Worm (Caenorhabditis elegans) whole organism, late embryonic: ENCODE measurements around the gene C32D5.7.
A peak's percentile ranks its signal among the peaks of the same experiment; 100 is the strongest.

Experiments
- C08G9.2 ChIP-seq: sonication (generic microtip); optimal IDR thresholded peaks from 2 replicates; lab custom pipeline; 2016; ENCODE audit warnings: mild to moderate bottlenecking, missing genetic modification characterization, moderate library complexity, missing compliant biosample characterization
- C38D4.7 ChIP-seq: fragments of 200-800 bp; sonication (Bioruptor generic); optimal IDR thresholded peaks from 2 replicates; lab custom pipeline; 2018; ENCODE audit warnings: mild to moderate bottlenecking, missing genetic modification characterization, moderate library complexity, missing compliant biosample characterization
- F13H6.1 ChIP-seq: sonication (generic microtip); optimal IDR thresholded peaks from 2 replicates; lab custom pipeline; 2016; ENCODE audit warnings: missing genetic modification characterization, missing compliant biosample characterization
- K02D7.2 ChIP-seq: sonication (generic microtip); optimal IDR thresholded peaks from 2 replicates; lab custom pipeline; 2017; ENCODE audit warnings: mild to moderate bottlenecking, missing genetic modification characterization, missing compliant biosample characterization
- K09A11.1 ChIP-seq: sonication (generic microtip); optimal IDR thresholded peaks from 2 replicates; lab custom pipeline; 2017; ENCODE audit warnings: antibody characterized with exemption, mild to moderate bottlenecking, missing genetic modification characterization, missing compliant biosample characterization; ENCODE audit not compliant: insufficient read depth
- Y22D7AL.16 ChIP-seq: sonication (generic microtip); optimal IDR thresholded peaks from 2 replicates; lab custom pipeline; 2016; ENCODE audit warnings: missing genetic modification characterization, missing compliant biosample characterization
- ahr-1 ChIP-seq: sonication (generic microtip); optimal IDR thresholded peaks from 2 replicates; lab custom pipeline; 2016; ENCODE audit warnings: missing genetic modification characterization, missing compliant biosample characterization
- ama-1 ChIP-seq: fragments of 150-350 bp; optimal IDR thresholded peaks from 2 replicates; lab custom pipeline; 2014
- ceh-14 ChIP-seq: sonication (generic microtip); optimal IDR thresholded peaks from 2 replicates; lab custom pipeline; 2016; ENCODE audit warnings: missing genotype, missing genetic modification characterization, missing compliant biosample characterization
- ceh-18 ChIP-seq: sonication (generic microtip); optimal IDR thresholded peaks from 2 replicates; lab custom pipeline; 2016; ENCODE audit warnings: missing genetic modification characterization, missing compliant biosample characterization
- ceh-19 ChIP-seq: fragments of 200-800 bp; sonication (Bioruptor generic); optimal IDR thresholded peaks from 2 replicates; lab custom pipeline; 2018; ENCODE audit warnings: mild to moderate bottlenecking, missing genetic modification characterization, missing compliant biosample characterization
- ceh-2 ChIP-seq: sonication (generic microtip); optimal IDR thresholded peaks from 2 replicates; lab custom pipeline; 2016; ENCODE audit warnings: missing genotype, missing genetic modification characterization, missing compliant biosample characterization
- ceh-22 ChIP-seq: sonication (generic microtip); optimal IDR thresholded peaks from 2 replicates; lab custom pipeline; 2017; ENCODE audit warnings: missing biosample characterization, missing genetic modification characterization
- ceh-24 ChIP-seq: sonication (generic microtip); optimal IDR thresholded peaks from 2 replicates; lab custom pipeline; 2016; ENCODE audit warnings: mild to moderate bottlenecking, missing genetic modification characterization, missing compliant biosample characterization
- ceh-30 ChIP-seq: fragments of 150-350 bp; optimal IDR thresholded peaks from 2 replicates; lab custom pipeline; 2014; ENCODE audit warnings: missing biosample characterization, missing genetic modification characterization
- ceh-31 ChIP-seq: sonication (generic microtip); optimal IDR thresholded peaks from 2 replicates; lab custom pipeline; 2016; ENCODE audit warnings: missing genetic modification characterization, missing compliant biosample characterization
- ceh-34 ChIP-seq: sonication (generic microtip); optimal IDR thresholded peaks from 2 replicates; lab custom pipeline; 2016; ENCODE audit warnings: mild to moderate bottlenecking, missing genetic modification characterization, missing compliant biosample characterization
- ceh-45 ChIP-seq: fragments of 200-800 bp; sonication (Bioruptor generic); IDR thresholded peaks from 2 replicates; pipeline ENCODE4 v1.3.6; 2022; ENCODE audit warnings: missing genetic modification reagents, missing genetic modification characterization, missing compliant biosample characterization
- ceh-48 ChIP-seq: sonication (generic microtip); optimal IDR thresholded peaks from 2 replicates; lab custom pipeline; 2016; ENCODE audit warnings: missing genetic modification characterization, inconsistent platforms, missing compliant biosample characterization
- ceh-6 ChIP-seq: fragments of 200-800 bp; sonication (Bioruptor generic); optimal IDR thresholded peaks from 2 replicates; lab custom pipeline; 2018; ENCODE audit warnings: mild to moderate bottlenecking, missing genetic modification characterization, missing compliant biosample characterization
- ceh-9 ChIP-seq: sonication (generic microtip); optimal IDR thresholded peaks from 2 replicates; lab custom pipeline; 2016; ENCODE audit warnings: mild to moderate bottlenecking, missing genetic modification characterization, inconsistent platforms, missing compliant biosample characterization
- che-1 ChIP-seq: sonication (generic microtip); optimal IDR thresholded peaks from 2 replicates; lab custom pipeline; 2016; ENCODE audit warnings: mild to moderate bottlenecking, missing genetic modification characterization, missing compliant biosample characterization
- dmd-4 ChIP-seq: sonication (generic microtip); optimal IDR thresholded peaks from 2 replicates; lab custom pipeline; 2016; ENCODE audit warnings: borderline replicate concordance, missing genetic modification characterization, missing compliant biosample characterization
- elt-2 ChIP-seq: sonication (generic microtip); optimal IDR thresholded peaks from 2 replicates; lab custom pipeline; 2016; ENCODE audit warnings: missing genetic modification reagents, missing genetic modification characterization, missing compliant biosample characterization
- elt-4 ChIP-seq: sonication (generic microtip); optimal IDR thresholded peaks from 2 replicates; lab custom pipeline; 2016; ENCODE audit warnings: missing genetic modification characterization, missing compliant biosample characterization
- ets-4 ChIP-seq: sonication (generic microtip); optimal IDR thresholded peaks from 2 replicates; lab custom pipeline; 2016; ENCODE audit warnings: missing genetic modification characterization, missing compliant biosample characterization
- eyg-1 ChIP-seq: sonication (generic microtip); optimal IDR thresholded peaks from 2 replicates; lab custom pipeline; 2016; ENCODE audit warnings: missing genotype, missing genetic modification characterization, missing compliant biosample characterization
- fax-1 ChIP-seq: sonication (generic microtip); optimal IDR thresholded peaks from 2 replicates; lab custom pipeline; 2016; ENCODE audit warnings: missing genotype, missing genetic modification characterization, missing compliant biosample characterization
- fkh-6 ChIP-seq: sonication (generic microtip); optimal IDR thresholded peaks from 2 replicates; lab custom pipeline; 2016; ENCODE audit warnings: missing genetic modification characterization, missing compliant biosample characterization
- gmeb-2 ChIP-seq: sonication (generic microtip); optimal IDR thresholded peaks from 2 replicates; lab custom pipeline; 2016; ENCODE audit warnings: missing genetic modification characterization, inconsistent platforms, missing compliant biosample characterization
- hlh-13 ChIP-seq: fragments of 200-800 bp; sonication (Bioruptor generic); optimal IDR thresholded peaks from 2 replicates; lab custom pipeline; 2018; ENCODE audit warnings: mild to moderate bottlenecking, missing genetic modification characterization, missing compliant biosample characterization
- hlh-15 ChIP-seq: sonication (generic microtip); optimal IDR thresholded peaks from 2 replicates; lab custom pipeline; 2016; ENCODE audit warnings: missing genetic modification characterization, missing compliant biosample characterization
- hlh-30 ChIP-seq: sonication (generic microtip); optimal IDR thresholded peaks from 2 replicates; lab custom pipeline; 2017; ENCODE audit warnings: antibody characterized with exemption, missing genetic modification characterization, missing compliant biosample characterization; ENCODE audit not compliant: insufficient read depth
- hlh-6 ChIP-seq: sonication (generic microtip); optimal IDR thresholded peaks from 2 replicates; lab custom pipeline; 2016; ENCODE audit warnings: missing genotype, missing genetic modification characterization, missing compliant biosample characterization
- hlh-8 ChIP-seq: sonication (generic microtip); optimal IDR thresholded peaks from 2 replicates; lab custom pipeline; 2016; ENCODE audit warnings: missing genotype, missing genetic modification characterization, missing compliant biosample characterization
- lin-11 ChIP-seq: fragments of 200-800 bp; sonication (Bioruptor generic); optimal IDR thresholded peaks from 2 replicates; lab custom pipeline; 2018; ENCODE audit warnings: mild to moderate bottlenecking, missing genetic modification characterization, missing compliant biosample characterization
- mec-3 ChIP-seq: sonication (generic microtip); optimal IDR thresholded peaks from 2 replicates; lab custom pipeline; 2016; ENCODE audit warnings: borderline replicate concordance, missing genetic modification characterization, missing compliant biosample characterization
- nfya-1 ChIP-seq: sonication (generic microtip); optimal IDR thresholded peaks from 2 replicates; lab custom pipeline; 2017; ENCODE audit warnings: missing genetic modification characterization, mild to moderate bottlenecking, missing compliant biosample characterization, antibody characterized with exemption, moderate library complexity
- nhr-11 ChIP-seq: fragments of 150-350 bp; optimal IDR thresholded peaks from 2 replicates; lab custom pipeline; 2014; ENCODE audit warnings: missing biosample characterization, missing genetic modification characterization
- nhr-232 ChIP-seq: sonication (generic microtip); optimal IDR thresholded peaks from 2 replicates; lab custom pipeline; 2016; ENCODE audit warnings: missing genetic modification characterization, missing compliant biosample characterization
- npax-4 ChIP-seq: sonication (generic microtip); optimal IDR thresholded peaks from 2 replicates; lab custom pipeline; 2016; ENCODE audit warnings: missing genetic modification characterization, missing compliant biosample characterization
- odd-2 ChIP-seq: sonication (generic microtip); optimal IDR thresholded peaks from 2 replicates; lab custom pipeline; 2017; ENCODE audit warnings: antibody characterized with exemption, mild to moderate bottlenecking, missing genetic modification characterization, missing compliant biosample characterization
- pat-9 ChIP-seq: fragments of 200-800 bp; sonication (Bioruptor generic); optimal IDR thresholded peaks from 2 replicates; lab custom pipeline; 2018; ENCODE audit warnings: mild to moderate bottlenecking, missing genetic modification characterization, moderate library complexity, missing compliant biosample characterization
- pha-2 ChIP-seq: sonication (generic microtip); optimal IDR thresholded peaks from 2 replicates; lab custom pipeline; 2017; ENCODE audit warnings: mild to moderate bottlenecking, missing genetic modification characterization, missing compliant biosample characterization
- pha-4 ChIP-seq: fragments of 150-350 bp; optimal IDR thresholded peaks from 2 replicates; lab custom pipeline; 2018; ENCODE audit warnings: missing biosample characterization, missing genetic modification reagents, missing genetic modification characterization
- pros-1 ChIP-seq: fragments of 150-350 bp; optimal IDR thresholded peaks from 2 replicates; lab custom pipeline; 2014; ENCODE audit warnings: missing biosample characterization, missing genetic modification reagents, missing genetic modification characterization
- rnt-1 ChIP-seq: sonication (generic microtip); optimal IDR thresholded peaks from 2 replicates; lab custom pipeline; 2016; ENCODE audit warnings: missing genetic modification characterization, missing compliant biosample characterization
- sox-2 ChIP-seq: fragments of 200-800 bp; sonication (Bioruptor generic); IDR thresholded peaks from 2 replicates; pipeline ENCODE4 v1.3.6; 2022; ENCODE audit warnings: missing genetic modification reagents, missing genetic modification characterization, missing compliant biosample characterization
- syd-9 ChIP-seq: sonication (generic microtip); optimal IDR thresholded peaks from 2 replicates; lab custom pipeline; 2016; ENCODE audit warnings: mild to moderate bottlenecking, missing genetic modification characterization, moderate library complexity, missing compliant biosample characterization
- tbx-7 ChIP-seq: sonication (generic microtip); optimal IDR thresholded peaks from 2 replicates; lab custom pipeline; 2016; ENCODE audit warnings: missing genotype, missing genetic modification characterization, missing compliant biosample characterization
- unc-55 ChIP-seq: sonication (generic microtip); optimal IDR thresholded peaks from 2 replicates; lab custom pipeline; 2017; ENCODE audit warnings: missing biosample characterization, missing genetic modification reagents, missing genetic modification characterization
- unc-86 ChIP-seq: sonication (generic microtip); optimal IDR thresholded peaks from 2 replicates; lab custom pipeline; 2016; ENCODE audit warnings: missing genetic modification characterization, missing compliant biosample characterization
- zip-5 ChIP-seq: sonication (generic microtip); optimal IDR thresholded peaks from 2 replicates; lab custom pipeline; 2016; ENCODE audit warnings: missing genetic modification characterization, missing compliant biosample characterization
- ztf-16 ChIP-seq: sonication (generic microtip); optimal IDR thresholded peaks from 2 replicates; lab custom pipeline; 2017; ENCODE audit warnings: missing genetic modification characterization, missing compliant biosample characterization

Gene C32D5.7

DNA sequence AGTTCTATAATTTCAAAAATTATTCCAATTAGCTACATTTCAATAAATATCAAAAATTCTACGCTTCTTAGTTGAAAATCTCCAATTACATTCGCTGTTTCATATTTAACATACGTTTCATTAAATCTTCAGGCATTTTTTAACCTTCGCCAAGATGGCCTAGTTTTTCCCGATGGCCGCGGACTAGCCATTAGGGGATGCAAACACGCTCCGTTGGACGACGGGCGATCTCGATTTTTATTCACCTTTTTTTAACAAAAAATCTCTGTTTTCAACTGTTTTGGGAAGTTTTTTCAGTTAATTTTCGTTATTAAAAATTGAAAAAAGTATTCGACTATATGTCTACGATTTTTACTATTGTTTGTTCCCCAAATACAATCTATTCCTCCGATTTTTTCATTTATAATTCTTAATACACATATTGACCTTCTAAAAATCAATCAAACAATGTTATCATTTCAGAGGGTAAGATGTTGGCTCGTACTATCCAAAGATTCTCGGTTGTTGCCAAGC lies 43.4 kb upstream of the C32D5.7 start, which contains the start of gene F58F12.1:
F58F12.1 (plus strand) TSS at position 463 of the 513 bp plus-strand sequence.
- TF ChIP-seq pha-4 (tag; lab: Kevin White, UChicago) (no peak), nhr-11 (tag; lab: Kevin White, UChicago) (no peak), ceh-6 (no peak), ceh-19 (GFP tag; lab: Kevin White, UChicago) (no peak), ceh-9 (tag; lab: Kevin White, UChicago) (no peak), unc-55 (GFP tag; lab: Kevin White, UChicago) (no peak), eyg-1 (tag; lab: Kevin White, UChicago) (no peak), ceh-30 (tag; lab: Kevin White, UChicago) (no peak), npax-4 (tag; lab: Kevin White, UChicago) (no peak), nhr-232 (tag; lab: Kevin White, UChicago) (no peak), tbx-7 (peak; percentile 74), ceh-34 (tag; lab: Kevin White, UChicago) (peak; percentile 31), gmeb-2 (tag; lab: Kevin White, UChicago) (peak; percentile 12), ztf-16 (tag; lab: Kevin White, UChicago) (no peak), ceh-18 (tag; lab: Kevin White, UChicago) (peak; percentile 19), ceh-2 (tag; lab: Kevin White, UChicago) (peak; percentile 88), ama-1 (lab: Kevin White, UChicago) (no peak), fax-1 (tag; lab: Kevin White, UChicago) (peak; percentile 59), K02D7.2 (tag; lab: Kevin White, UChicago) (no peak), elt-4 (no peak), ceh-45 (GFP tag; lab: Robert Waterston, UW) (no peak), syd-9 (no peak), ets-4 (tag; lab: Kevin White, UChicago) (peak; percentile 82), hlh-15 (tag; lab: Kevin White, UChicago) (no peak), dmd-4 (peak; percentile 28), F13H6.1 (tag; lab: Kevin White, UChicago) (peak; percentile 38), elt-2 (tag; lab: Kevin White, UChicago) (peak; percentile 48), ceh-31 (tag; lab: Kevin White, UChicago) (peak; percentile 93), nfya-1 (tag; lab: Kevin White, UChicago) (peak; percentile 26), fkh-6 (tag; lab: Kevin White, UChicago) (peak; percentile 35), C08G9.2 (peak; percentile 83), pros-1 (tag; lab: Kevin White, UChicago) (no peak), sox-2 (GFP tag; lab: Robert Waterston, UW) (no peak), ahr-1 (tag; lab: Kevin White, UChicago) (no peak), ceh-14 (tag; lab: Kevin White, UChicago) (peak; percentile 61), odd-2 (no peak), pat-9 (tag; lab: Kevin White, UChicago) (no peak), K09A11.1 (no peak), zip-5 (tag; lab: Kevin White, UChicago) (peak; percentile 44), ceh-48 (tag; lab: Kevin White, UChicago) (no peak), C38D4.7 (GFP tag; lab: Kevin White, UChicago) (no peak), mec-3 (tag; lab: Kevin White, UChicago) (no peak), che-1 (tag; lab: Kevin White, UChicago) (no peak), hlh-6 (tag; lab: Kevin White, UChicago) (no peak), pha-2 (tag; lab: Kevin White, UChicago) (no peak), Y22D7AL.16 (tag; lab: Kevin White, UChicago) (no peak), hlh-13 (GFP tag; lab: Kevin White, UChicago) (no peak), hlh-8 (tag; lab: Kevin White, UChicago) (peak; percentile 71), ceh-24 (tag; lab: Kevin White, UChicago) (no peak), rnt-1 (peak; percentile 57), ceh-22 (tag; lab: Kevin White, UChicago) (no peak), lin-11 (tag; lab: Kevin White, UChicago) (no peak), unc-86 (peak; percentile 14), hlh-30 (no peak)
